Fruit fly (Drosophila melanogaster): ENCODE measurements around the gene Raf.

Raf gene

DNA sequence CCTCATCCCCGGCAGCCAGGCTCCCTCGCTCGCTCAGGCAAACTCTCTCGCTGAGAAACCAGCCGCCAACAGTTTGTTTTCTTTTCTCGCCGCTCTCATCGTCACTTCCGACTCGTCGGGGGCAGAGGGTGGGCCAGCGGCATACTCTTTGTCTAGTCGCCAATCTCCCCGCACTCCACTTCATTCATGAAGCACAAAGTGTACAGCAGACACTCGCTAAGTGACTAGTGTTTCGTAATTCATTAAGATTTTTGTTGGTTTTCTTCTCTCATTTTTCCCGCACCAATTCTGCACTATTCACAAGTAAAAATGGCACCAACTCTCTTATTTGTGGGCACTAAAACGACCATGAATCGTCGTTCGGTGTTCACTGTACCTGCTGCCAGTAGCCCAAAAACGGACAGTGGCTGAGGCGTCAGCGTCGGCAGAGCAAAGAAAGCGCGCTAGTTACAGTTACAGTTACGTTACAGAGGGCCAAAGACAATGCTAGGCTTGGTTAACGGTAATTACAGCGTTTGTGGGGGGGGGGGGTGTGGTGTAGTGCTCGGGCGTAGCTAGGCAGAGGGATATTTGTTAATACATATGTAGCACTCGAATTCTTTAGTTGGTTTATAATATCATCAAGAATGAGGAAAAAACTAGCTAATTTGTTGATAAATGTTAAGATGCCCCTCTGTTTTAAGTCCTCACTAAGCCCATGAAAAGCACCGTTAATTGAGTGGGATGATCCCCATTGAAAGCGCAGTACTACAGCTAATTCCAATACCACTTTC is 2.3 kb downstream of the Raf start (continued):
- TF ChIP-seq hkb (optimal IDR thresholded peaks at IDR 0.05) (no peak), hkb (GFP tag; IDR thresholded peaks at IDR 0.05) (peak; percentile 99), cas (GFP tag; IDR thresholded peaks at IDR 0.05) (peak; percentile 90), CG2889 (GFP tag; IDR thresholded peaks at IDR 0.05) (peak; percentile 97), CG3838 (GFP tag; optimal IDR thresholded peaks at IDR 0.05) (peak; percentile 95), Hr39 (optimal IDR thresholded peaks at IDR 0.05) (no peak), kah (GFP tag; optimal IDR thresholded peaks at IDR 0.05) (peak; percentile 95), CG7357 (GFP tag; IDR thresholded peaks at IDR 0.05) (peak; percentile 93), pzg (GFP tag; optimal IDR thresholded peaks at IDR 0.05) (peak; percentile 33), zen (tag; optimal IDR thresholded peaks at IDR 0.05) (peak; percentile 95), Ravus (GFP tag; IDR thresholded peaks at IDR 0.05) (peak; percentile 96), CG13287 (GFP tag; IDR thresholded peaks at IDR 0.05; ENCODE audit: partially characterized antibody) (peak; percentile 13; the same call in 1 of the 2 replicates), luna (GFP tag; optimal IDR thresholded peaks at IDR 0.05) (peak; percentile 94), CG8290 (GFP tag; optimal IDR thresholded peaks at IDR 0.05) (peak; percentile 97), CG8290 (tag; optimal IDR thresholded peaks at IDR 0.05) (peak; percentile 90 to 100), gro (GFP tag; optimal IDR thresholded peaks at IDR 0.05) (peak; percentile 98), Ssrp (tag; optimal IDR thresholded peaks at IDR 0.05) (peak; percentile 98), CG12219 (GFP tag; optimal IDR thresholded peaks at IDR 0.05) (peak; percentile 99), yki (optimal IDR thresholded peaks at IDR 0.05) (no peak), ro (GFP tag; IDR thresholded peaks at IDR 0.05) (peak; percentile 95), Dad (GFP tag; optimal IDR thresholded peaks at IDR 0.05) (peak; percentile 99), mirr (GFP tag; optimal IDR thresholded peaks at IDR 0.05) (peak; percentile 90), CG18764 (GFP tag; optimal IDR thresholded peaks at IDR 0.05) (peak; percentile 98), salm (tag; optimal IDR thresholded peaks at IDR 0.05) (peak; percentile 98), Fer2 (tag; optimal IDR thresholded peaks at IDR 0.05) (peak; percentile 93), pum (GFP tag; optimal IDR thresholded peaks at IDR 0.05) (peak; percentile 99), esg (GFP tag; conservative IDR thresholded peaks at IDR 0.05) (peak; percentile 98), tup (GFP tag; optimal IDR thresholded peaks at IDR 0.05) (peak; percentile 97), dysf (GFP tag; IDR thresholded peaks at IDR 0.05) (peak; percentile 99), exex (tag; optimal IDR thresholded peaks at IDR 0.05) (peak; percentile 89), Taf1 (GFP tag; IDR thresholded peaks at IDR 0.05) (peak; percentile 94), Pdp1 (GFP tag; optimal IDR thresholded peaks at IDR 0.05) (peak; percentile 99), Dbx (GFP tag; IDR thresholded peaks at IDR 0.05) (peak; percentile 96), gsb-n (tag; optimal IDR thresholded peaks at IDR 0.05) (peak; percentile 98), Kr (GFP tag; optimal IDR thresholded peaks at IDR 0.05) (peak; percentile 59), Aef1 (GFP tag; IDR thresholded peaks at IDR 0.05) (peak; percentile 99), CG15073 (GFP tag; optimal IDR thresholded peaks at IDR 0.05) (peak; percentile 84), Sry-β (GFP tag; optimal IDR thresholded peaks at IDR 0.05) (peak; percentile 68), CG8944 (GFP tag; optimal IDR thresholded peaks at IDR 0.05) (peak; percentile 99), CG6689 (GFP tag; IDR thresholded peaks at IDR 0.05) (peak; percentile 98), HLH54F (GFP tag; optimal IDR thresholded peaks at IDR 0.05) (peak; percentile 98), CG14667 (GFP tag; IDR thresholded peaks at IDR 0.05) (peak; percentile 98), Sox102F (GFP tag; optimal IDR thresholded peaks at IDR 0.05) (peak; percentile 99), CG2202 (tag; optimal IDR thresholded peaks at IDR 0.05) (peak; percentile 95), CG9215 (GFP tag; IDR thresholded peaks at IDR 0.05) (peak; percentile 95), CG3847 (GFP tag; IDR thresholded peaks at IDR 0.05) (peak; percentile 98), bowl (GFP tag; IDR thresholded peaks at IDR 0.05) (peak; percentile 96), Camta (GFP tag; optimal IDR thresholded peaks at IDR 0.05) (peak; percentile 98), CG1602 (GFP tag; optimal IDR thresholded peaks at IDR 0.05) (peak; percentile 97), Lim3 (GFP tag; IDR thresholded peaks at IDR 0.05) (peak; percentile 96), Rx (GFP tag; IDR thresholded peaks at IDR 0.05) (peak; percentile 98), vnd (GFP tag; IDR thresholded peaks at IDR 0.05; ENCODE audit: partially characterized antibody) (no peak)
